Worm (Caenorhabditis elegans): ENCODE results near the gene ciao-2B.

ciao-2B gene

DNA sequence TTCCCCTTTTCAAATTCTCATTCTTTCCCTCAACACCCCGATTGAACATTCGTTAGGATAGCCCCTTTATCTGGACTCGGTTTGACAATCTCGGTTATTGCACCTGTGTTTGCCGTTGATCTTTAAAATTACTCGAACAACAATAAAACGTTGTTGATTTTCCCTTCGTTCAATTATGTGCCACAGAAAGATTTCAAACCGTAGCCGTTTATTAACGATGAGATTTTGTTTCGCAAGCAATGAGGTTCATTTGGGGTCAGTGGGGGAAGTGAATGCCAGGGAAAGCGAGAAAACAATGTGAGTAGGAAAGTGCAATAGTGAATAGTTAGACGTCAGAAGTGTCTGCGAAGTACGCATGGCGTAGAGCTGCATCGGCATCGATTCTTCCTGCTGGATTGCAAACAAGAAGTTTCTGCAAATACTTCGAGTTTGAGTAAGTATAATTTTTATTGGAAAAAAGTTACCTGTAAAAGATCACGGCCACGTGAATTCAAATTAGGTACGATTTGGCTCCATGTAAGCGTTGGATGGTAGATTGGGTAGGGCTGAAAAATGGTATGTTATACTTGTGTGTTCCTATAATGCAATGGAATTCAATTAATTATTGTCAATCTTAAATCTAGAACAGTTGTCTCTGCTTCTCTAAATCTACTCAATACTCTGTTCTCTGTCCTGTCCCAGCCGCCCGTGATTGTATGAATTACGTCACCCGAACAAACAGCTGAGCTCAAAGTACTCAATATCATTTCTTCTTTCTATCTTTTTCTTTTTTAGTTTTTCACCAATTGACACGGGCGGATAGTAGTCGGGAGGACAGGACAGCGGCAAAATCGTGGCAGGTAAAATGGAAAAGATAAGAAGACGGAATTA is 25.4 kb upstream of the ciao-2B start, which contains the start of gene kel-3 (continued):
- TF ChIP-seq unc-62 (GFP tag; optimal IDR thresholded peaks at IDR 0.05), result no peak

DNA sequence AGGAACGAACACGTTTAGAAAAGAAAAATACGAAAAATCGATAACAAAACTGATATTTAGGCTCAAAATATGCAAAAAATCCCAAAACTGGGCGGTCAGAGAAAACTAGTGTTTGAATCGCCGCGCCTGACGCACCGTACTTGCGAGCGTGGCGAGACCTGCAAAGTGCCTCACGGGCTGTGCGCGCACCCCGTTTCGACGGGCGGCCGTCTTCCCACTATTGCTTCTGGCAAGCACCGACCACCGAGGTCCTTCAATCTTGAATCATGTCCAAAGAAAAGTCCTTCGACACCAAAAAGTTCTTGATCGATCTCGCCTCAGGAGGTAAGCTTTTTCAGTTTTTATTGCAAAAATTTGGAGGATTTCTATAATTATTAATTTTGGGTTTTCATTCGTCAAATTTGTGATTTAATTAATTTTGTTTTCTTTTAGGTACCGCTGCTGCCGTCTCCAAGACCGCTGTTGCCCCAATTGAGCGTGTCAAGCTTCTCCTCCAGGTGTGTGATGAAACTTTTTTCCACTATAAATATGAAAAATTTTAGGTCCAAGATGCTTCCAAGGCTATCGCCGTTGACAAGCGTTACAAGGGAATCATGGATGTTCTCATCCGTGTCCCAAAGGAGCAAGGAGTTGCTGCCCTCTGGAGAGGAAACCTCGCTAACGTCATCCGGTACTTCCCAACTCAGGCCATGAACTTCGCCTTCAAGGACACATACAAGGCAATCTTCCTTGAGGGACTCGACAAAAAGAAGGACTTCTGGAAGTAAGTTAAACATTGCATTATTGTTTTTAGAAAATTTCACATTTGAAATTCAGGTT is 23.8 kb upstream of the ciao-2B start, which contains the start of gene ant-1.1:
TSS of gene ant-1.1 (plus strand) at position 199 of the 819 bp plus-strand sequence.
- TF ChIP-seq unc-39 (tag; optimal IDR thresholded peaks at IDR 0.05) (no peak), sma-9 (GFP tag; optimal IDR thresholded peaks at IDR 0.05) (peak; percentile 91), sma-9 (tag; optimal IDR thresholded peaks at IDR 0.05) (no peak), gmeb-1 (tag; optimal IDR thresholded peaks at IDR 0.05) (peak; percentile 97), ztf-1 (GFP tag; conservative IDR thresholded peaks at IDR 0.05) (no peak), lsy-2 (tag; optimal IDR thresholded peaks at IDR 0.05) (peak; percentile 99), nhr-12 (tag; optimal IDR thresholded peaks at IDR 0.05) (no peak), nhr-77 (tag; optimal IDR thresholded peaks at IDR 0.05) (peak; percentile 36), unc-62 (GFP tag; optimal IDR thresholded peaks at IDR 0.05) (peak; percentile 66), mbf-1 (tag; optimal IDR thresholded peaks at IDR 0.05) (no peak), mab-5 (tag; optimal IDR thresholded peaks at IDR 0.05) (peak; percentile 93), nhr-11 (tag; optimal IDR thresholded peaks at IDR 0.05) (no peak), nhr-10 (tag; optimal IDR thresholded peaks at IDR 0.05) (peak; percentile 44), nhr-21 (tag; optimal IDR thresholded peaks at IDR 0.05) (peak; percentile 93), ztf-4 (tag; optimal IDR thresholded peaks at IDR 0.05) (peak; percentile 90), Y55F3AM.14 (GFP tag; optimal IDR thresholded peaks at IDR 0.05) (peak; percentile 86), blmp-1 (tag; optimal IDR thresholded peaks at IDR 0.05; ENCODE audit: insufficient read depth) (peak; percentile 68), elt-3 (tag; optimal IDR thresholded peaks at IDR 0.05) (no peak), lin-13 (GFP tag; optimal IDR thresholded peaks at IDR 0.05) (peak; percentile 96), egl-27 (tag; optimal IDR thresholded peaks at IDR 0.05) (peak; percentile 62), lin-11 (tag; optimal IDR thresholded peaks at IDR 0.05) (peak; percentile 97), lin-39 (tag; optimal IDR thresholded peaks at IDR 0.05) (no peak), sem-4 (tag; optimal IDR thresholded peaks at IDR 0.05) (peak; percentile 90), zag-1 (tag; optimal IDR thresholded peaks at IDR 0.05) (peak; percentile 85), ztf-11 (tag; optimal IDR thresholded peaks at IDR 0.05) (no peak), nhr-237 (tag; optimal IDR thresholded peaks at IDR 0.05) (peak; percentile 46), nhr-25 (tag; optimal IDR thresholded peaks at IDR 0.05) (peak; percentile 95), dmd-4 (tag; optimal IDR thresholded peaks at IDR 0.05) (no peak), C34F6.9 (tag; optimal IDR thresholded peaks at IDR 0.05) (peak; percentile 89), peb-1 (tag; optimal IDR thresholded peaks at IDR 0.05) (no peak), nhr-6 (tag; optimal IDR thresholded peaks at IDR 0.05) (peak; percentile 81), R02D3.7 (tag; optimal IDR thresholded peaks at IDR 0.05) (no peak), alr-1 (tag; optimal IDR thresholded peaks at IDR 0.05) (no peak), crh-2 (tag; optimal IDR thresholded peaks at IDR 0.05) (peak; percentile 94), nhr-129 (tag; optimal IDR thresholded peaks at IDR 0.05) (peak; percentile 91), F13H6.1 (tag; optimal IDR thresholded peaks at IDR 0.05) (peak; percentile 92), ama-1 (optimal IDR thresholded peaks at IDR 0.05) (peak; percentile 92), skn-1 (tag; optimal IDR thresholded peaks at IDR 0.05) (no peak), ceh-82 (tag; optimal IDR thresholded peaks at IDR 0.05) (peak; percentile 88), aly-2 (tag; optimal IDR thresholded peaks at IDR 0.05) (no peak), unc-55 (GFP tag; optimal IDR thresholded peaks at IDR 0.05) (peak; percentile 97), ceh-16 (tag; optimal IDR thresholded peaks at IDR 0.05) (peak; percentile 95), ZK546.5 (tag; optimal IDR thresholded peaks at IDR 0.05) (peak; percentile 99), elt-1 (tag; optimal IDR thresholded peaks at IDR 0.05) (no peak), snpc-4 (tag; optimal IDR thresholded peaks at IDR 0.05) (peak; percentile 81), nhr-23 (tag; optimal IDR thresholded peaks at IDR 0.05) (no peak), sma-3 (GFP tag; optimal IDR thresholded peaks at IDR 0.05) (peak; percentile 98), fos-1 (tag; optimal IDR thresholded peaks at IDR 0.05) (peak; percentile 52), mdl-1 (tag; optimal IDR thresholded peaks at IDR 0.05) (peak in 1 of 2 experiments; percentile 30)

All from whole organism, L2 larva.